Fruit fly (Drosophila melanogaster) whole organism, wandering third instar larva: Measurements from ENCODE around the gene CG33702.

Source experiments
- Dfd ChIP-seq: fragments of >200 bp; optimal IDR thresholded peaks from 2 replicates; lab custom pipeline; 2017; ENCODE audit warnings: missing biosample characterization, missing genetic modification characterization
- Hnf4 ChIP-seq: fragments of 200-800 bp; sonication (Bioruptor generic); optimal IDR thresholded peaks from 2 replicates; lab custom pipeline; 2016; ENCODE audit warnings: missing biosample characterization, mild to moderate bottlenecking, missing genetic modification characterization
- Hr83 ChIP-seq: fragments of 200-300 bp; sonication (Bioruptor generic); optimal IDR thresholded peaks from 2 replicates; lab custom pipeline; 2016; ENCODE audit warnings: missing biosample characterization, mild to moderate bottlenecking, missing genetic modification characterization, moderate library complexity; ENCODE audit not compliant: poor library complexity, severe bottlenecking
- OdsH ChIP-seq: fragments of 200-800 bp; sonication (Bioruptor generic); optimal IDR thresholded peaks from 2 replicates; lab custom pipeline; 2016; ENCODE audit warnings: missing biosample characterization, mild to moderate bottlenecking, missing genetic modification characterization
- dl ChIP-seq, 2 experiments: fragments of 175-275, 200-275 bp in 1 of 2; fragments of 200-275 bp in 1 of 2; sonication (Bioruptor generic); optimal IDR thresholded peaks; lab custom pipeline; 2018; ENCODE audit warnings: mild to moderate bottlenecking in 2 of 2, missing biosample characterization in 2 of 2, missing genetic modification characterization in 2 of 2, moderate library complexity in 2 of 2; ENCODE audit not compliant: partially characterized antibody in 2 of 2, insufficient read depth in 1 of 2
- dmrt93B ChIP-seq: fragments of 200-800 bp; sonication (Bioruptor generic); optimal IDR thresholded peaks from 2 replicates; lab custom pipeline; 2018; ENCODE audit warnings: missing biosample characterization, mild to moderate bottlenecking, missing genetic modification characterization
- ey ChIP-seq: fragments of 200-800 bp; sonication (Bioruptor generic); optimal IDR thresholded peaks from 2 replicates; lab custom pipeline; 2016; ENCODE audit warnings: missing biosample characterization, missing genetic modification characterization
- fru ChIP-seq: fragments of 200-800 bp; sonication (Bioruptor generic); optimal IDR thresholded peaks from 3 replicates; lab custom pipeline; 2016; ENCODE audit warnings: missing biosample characterization, mild to moderate bottlenecking, missing genetic modification characterization
- lola ChIP-seq: fragments of >200 bp; optimal IDR thresholded peaks from 2 replicates; lab custom pipeline; 2017; ENCODE audit warnings: missing biosample characterization, missing genetic modification characterization
- psq ChIP-seq: fragments of 200-800 bp; sonication (Bioruptor generic); optimal IDR thresholded peaks from 3 replicates; lab custom pipeline; 2017; ENCODE audit warnings: missing biosample characterization, mild to moderate bottlenecking, missing genetic modification characterization, moderate library complexity
- sage ChIP-seq: fragments of 200-800 bp; sonication (Bioruptor generic); optimal IDR thresholded peaks from 2 replicates; lab custom pipeline; 2016; ENCODE audit warnings: missing biosample characterization, mild to moderate bottlenecking, missing genetic modification characterization
- usp ChIP-seq: fragments of >200 bp; optimal IDR thresholded peaks from 2 replicates; lab custom pipeline; 2017; ENCODE audit warnings: missing biosample characterization, missing genetic modification characterization
- woc ChIP-seq: sonication (Bioruptor generic); optimal IDR thresholded peaks from 2 replicates; lab custom pipeline; 2016; ENCODE audit warnings: missing biosample characterization, mild to moderate bottlenecking, missing genetic modification characterization

dm6 chr3L:9506421-9506820 lies 6.8 kb downstream of the CG33702 start:
- TF ChIP-seq woc (no peak), lola (GFP tag; lab: Kevin White, UChicago) (no peak), Dfd (GFP tag; lab: Kevin White, UChicago) (no peak), Hr83 (GFP tag; lab: Kevin White, UChicago) (no peak), sage (GFP tag; lab: Kevin White, UChicago) (no peak), psq (GFP tag; lab: Kevin White, UChicago) (no peak), usp (GFP tag; lab: Kevin White, UChicago) (no peak), dl (GFP tag; optimal IDR thresholded peaks at IDR 0.05; lab: Kevin White, UChicago; ENCODE audit: insufficient read depth in 1 of 2, partially characterized antibody in 2 of 2) (no peak), Hnf4 (no peak), ey (GFP tag; lab: Kevin White, UChicago) (no peak), fru (no peak), dmrt93B (GFP tag; lab: Kevin White, UChicago) (no peak), OdsH (no peak)
